Fruit fly (Drosophila melanogaster): ENCODE data around the gene Ogg1.

DNA sequence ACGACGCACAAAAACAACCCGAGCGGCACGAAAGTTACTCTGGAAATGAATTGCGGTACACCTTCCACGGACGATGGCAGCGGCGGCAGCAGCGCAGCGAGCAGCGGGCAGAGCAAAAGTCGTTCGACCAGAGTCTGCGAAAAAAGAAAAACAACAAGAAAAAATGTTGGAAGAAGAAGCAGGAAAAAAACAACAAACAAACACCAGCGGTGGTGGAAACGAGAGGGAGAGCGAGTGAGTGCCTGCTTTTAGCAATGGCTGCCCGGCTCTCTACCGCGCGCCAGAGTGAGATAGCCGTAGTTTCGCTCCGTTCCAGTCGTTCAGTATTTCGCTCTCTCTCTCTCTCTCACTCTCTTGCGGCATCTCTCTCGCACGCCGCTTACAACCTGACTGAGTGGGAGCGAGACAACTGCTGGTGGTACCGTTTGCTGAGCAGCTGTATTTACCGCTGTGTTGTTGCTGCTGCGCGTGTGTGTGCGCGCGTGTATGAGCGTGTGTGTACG, 39.4 kb upstream of the Ogg1 start, which contains the start of gene oc:
- no peak for TF ChIP-seq Sin3A (optimal IDR thresholded peaks at IDR 0.05)
- TF ChIP-seq insv (optimal IDR thresholded peaks at IDR 0.05) = no peak
- TF ChIP-seq psq (optimal IDR thresholded peaks at IDR 0.05) = no peak
- no peak for TF ChIP-seq h (optimal IDR thresholded peaks at IDR 0.05)
- no peak for TF ChIP-seq Myc (optimal IDR thresholded peaks at IDR 0.05)

All from Kc167 (cell line).